Worm (Caenorhabditis elegans): ENCODE measurements around the gene rpl-23.

The rpl-23 gene

DNA sequence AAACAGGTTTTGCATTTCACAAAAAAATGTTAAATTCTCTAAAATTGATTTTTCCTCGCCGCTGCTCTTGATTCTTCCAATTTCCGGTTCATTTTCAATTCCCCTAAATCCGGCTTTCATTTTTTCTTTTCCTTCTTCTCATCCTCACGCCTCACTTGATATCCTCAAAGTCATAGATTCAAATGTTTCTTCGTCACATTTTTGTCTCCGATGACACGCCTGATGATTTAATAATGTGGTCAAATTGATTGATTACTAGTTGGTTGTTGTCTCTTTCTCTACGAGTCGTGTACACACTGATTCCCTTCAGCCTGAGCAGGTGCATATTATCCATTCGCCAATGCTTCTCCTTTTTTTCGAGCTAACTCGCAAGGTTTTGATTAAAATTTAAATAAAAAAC is 15.6 kb upstream of the rpl-23 start:
- TF ChIP-seq hmg-11 (tag; optimal IDR thresholded peaks at IDR 0.05): no peak

- no peak for TF ChIP-seq snpc-4 (tag; optimal IDR thresholded peaks at IDR 0.05)
- no peak for TF ChIP-seq fkh-10 (GFP tag; optimal IDR thresholded peaks at IDR 0.05)
- TF ChIP-seq ama-1 (optimal IDR thresholded peaks at IDR 0.05): no peak
- TF ChIP-seq lsy-12 (tag; optimal IDR thresholded peaks at IDR 0.05): no peak
- TF ChIP-seq lin-15B (tag; optimal IDR thresholded peaks at IDR 0.05): no peak
- TF ChIP-seq ceh-82 (tag; optimal IDR thresholded peaks at IDR 0.05): no peak
- no peak for TF ChIP-seq fkh-2 (tag; optimal IDR thresholded peaks at IDR 0.05)
- TF ChIP-seq nhr-237 (tag; optimal IDR thresholded peaks at IDR 0.05): no peak
- no peak for TF ChIP-seq zag-1 (tag; optimal IDR thresholded peaks at IDR 0.05)
- no peak for TF ChIP-seq pha-4 (tag; optimal IDR thresholded peaks at IDR 0.05)
- no peak for TF ChIP-seq mdl-1 (tag; optimal IDR thresholded peaks at IDR 0.05)
- TF ChIP-seq nhr-12 (tag; optimal IDR thresholded peaks at IDR 0.05): no peak
- no peak for TF ChIP-seq unc-62 (GFP tag; optimal IDR thresholded peaks at IDR 0.05)
- TF ChIP-seq daf-12 (tag; optimal IDR thresholded peaks at IDR 0.05): no peak
- TF ChIP-seq ceh-16 (tag; optimal IDR thresholded peaks at IDR 0.05): no peak
- TF ChIP-seq ztf-4 (tag; optimal IDR thresholded peaks at IDR 0.05): no peak
- TF ChIP-seq hmg-11 (tag; optimal IDR thresholded peaks at IDR 0.05): no peak
These were observed 14.5 kb upstream of the rpl-23 start for ce11 chrIII:5720266-5721019.

DNA sequence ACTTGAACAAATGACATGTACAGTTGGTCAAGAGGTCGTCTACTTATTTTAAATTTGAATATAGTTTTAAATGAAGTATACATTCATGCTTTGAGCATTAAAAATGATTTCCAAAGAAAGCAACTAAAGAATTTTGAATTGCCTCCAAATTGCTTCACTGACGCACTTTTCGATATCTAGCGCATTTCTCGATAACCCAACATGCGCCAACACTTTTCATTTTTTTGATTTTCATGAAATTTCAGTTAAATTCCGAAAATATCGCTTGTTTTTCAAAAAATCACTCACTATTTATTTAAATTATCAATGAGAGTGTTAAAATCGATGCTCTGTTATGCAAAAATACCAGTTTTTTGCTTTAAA is 13.9 kb upstream of the rpl-23 start:
- TF ChIP-seq lin-15B (tag; optimal IDR thresholded peaks at IDR 0.05): peak; percentile 21
- no peak for TF ChIP-seq mdl-1 (tag; optimal IDR thresholded peaks at IDR 0.05)

- TF ChIP-seq R02D3.7 (tag; optimal IDR thresholded peaks at IDR 0.05): no peak
- TF ChIP-seq egl-27 (tag; optimal IDR thresholded peaks at IDR 0.05): no peak
- no peak for TF ChIP-seq ztf-4 (tag; optimal IDR thresholded peaks at IDR 0.05)
- TF ChIP-seq ztf-11 (tag; optimal IDR thresholded peaks at IDR 0.05): no peak
- TF ChIP-seq elt-1 (tag; optimal IDR thresholded peaks at IDR 0.05): peak; percentile 48
- TF ChIP-seq lsy-12 (tag; optimal IDR thresholded peaks at IDR 0.05): no peak
- no peak for TF ChIP-seq daf-12 (tag; optimal IDR thresholded peaks at IDR 0.05)
- TF ChIP-seq aly-2 (tag; optimal IDR thresholded peaks at IDR 0.05): no peak
- TF ChIP-seq ceh-82 (tag; optimal IDR thresholded peaks at IDR 0.05): no peak
- peak; percentile 7 for TF ChIP-seq nhr-25 (tag; optimal IDR thresholded peaks at IDR 0.05)
- TF ChIP-seq fos-1 (tag; optimal IDR thresholded peaks at IDR 0.05): no peak
- no peak for TF ChIP-seq sea-2 (GFP tag; optimal IDR thresholded peaks at IDR 0.05)
- TF ChIP-seq nhr-76 (tag; optimal IDR thresholded peaks at IDR 0.05): no peak
These were observed 13.3 kb upstream of the rpl-23 start for ce11 chrIII:5719105-5719831.

DNA sequence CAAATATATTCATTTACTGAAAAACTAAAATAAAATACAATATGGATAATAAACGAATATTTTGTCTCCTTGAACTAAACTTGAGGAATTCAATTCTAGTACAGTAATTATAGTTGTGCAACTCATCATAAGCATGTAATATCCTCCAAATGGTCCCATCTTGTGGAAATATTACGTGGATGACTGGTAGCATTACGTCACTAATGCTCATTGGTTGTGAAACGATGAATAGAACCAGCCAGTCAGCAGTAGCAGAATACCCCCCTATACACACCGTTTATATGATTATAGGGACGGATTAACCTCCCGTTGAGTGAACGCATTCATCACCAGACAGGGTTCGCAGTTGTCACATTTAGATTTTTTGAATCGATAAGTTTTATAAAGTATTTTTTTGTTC is 12.5 kb upstream of the rpl-23 start:
- TF ChIP-seq ceh-82 (tag; optimal IDR thresholded peaks at IDR 0.05) (no peak), R02D3.7 (tag; optimal IDR thresholded peaks at IDR 0.05) (no peak), elt-3 (tag; optimal IDR thresholded peaks at IDR 0.05) (no peak), ama-1 (optimal IDR thresholded peaks at IDR 0.05) (no peak), aly-2 (tag; optimal IDR thresholded peaks at IDR 0.05) (no peak), nfya-1 (tag; optimal IDR thresholded peaks at IDR 0.05; ENCODE audit: insufficient read depth) (no peak), unc-39 (tag; optimal IDR thresholded peaks at IDR 0.05) (no peak), eor-1 (tag; optimal IDR thresholded peaks at IDR 0.05) (no peak), nhr-77 (tag; optimal IDR thresholded peaks at IDR 0.05) (no peak), pha-4 (tag; optimal IDR thresholded peaks at IDR 0.05) (no peak), nhr-12 (tag; optimal IDR thresholded peaks at IDR 0.05) (no peak)

DNA sequence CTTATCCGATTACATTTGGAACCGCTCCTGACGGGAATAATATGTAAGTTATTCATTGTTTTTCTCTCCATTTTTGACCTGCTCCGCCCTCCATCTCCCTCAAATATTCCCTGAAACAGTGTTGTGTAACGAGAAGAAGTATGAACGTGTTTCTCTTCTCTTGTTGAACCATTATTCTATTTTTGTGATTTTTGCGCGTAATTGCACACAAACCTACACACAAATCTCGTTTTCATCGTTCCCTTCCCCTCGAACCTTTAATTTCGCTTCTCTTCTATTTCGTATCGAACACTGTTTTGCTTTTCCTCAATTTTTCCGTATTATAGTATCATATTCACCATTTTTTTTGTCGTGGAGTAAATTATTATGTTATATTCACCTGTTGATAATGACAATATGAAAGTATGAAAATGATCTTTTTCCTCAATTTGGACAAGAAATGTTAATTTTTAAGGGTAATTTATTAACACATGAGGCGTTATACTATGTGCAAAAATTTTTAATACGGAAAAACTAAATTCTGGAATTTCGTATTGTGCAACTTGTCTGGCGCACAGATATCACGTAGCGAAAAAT is 11.3 kb upstream of the rpl-23 start:
- TF ChIP-seq elt-2 (tag; optimal IDR thresholded peaks at IDR 0.05): peak; percentile 3
- no peak for TF ChIP-seq daf-12 (tag; optimal IDR thresholded peaks at IDR 0.05)
- no peak for TF ChIP-seq egl-5 (tag; optimal IDR thresholded peaks at IDR 0.05)
- TF ChIP-seq nhr-23 (tag; optimal IDR thresholded peaks at IDR 0.05): no peak
- TF ChIP-seq ztf-4 (tag; optimal IDR thresholded peaks at IDR 0.05): no peak
- TF ChIP-seq tbx-2 (tag; optimal IDR thresholded peaks at IDR 0.05): no peak
- no peak for TF ChIP-seq elt-3 (tag; optimal IDR thresholded peaks at IDR 0.05)
- peak; percentile 77 for TF ChIP-seq ama-1 (optimal IDR thresholded peaks at IDR 0.05)
- TF ChIP-seq snpc-4 (tag; optimal IDR thresholded peaks at IDR 0.05): no peak
- TF ChIP-seq zag-1 (tag; optimal IDR thresholded peaks at IDR 0.05): no peak
- TF ChIP-seq lsy-12 (tag; optimal IDR thresholded peaks at IDR 0.05): peak; percentile 18
- no peak for TF ChIP-seq nhr-77 (tag; optimal IDR thresholded peaks at IDR 0.05)
- TF ChIP-seq fkh-10 (GFP tag; optimal IDR thresholded peaks at IDR 0.05): no peak
